Worm (Caenorhabditis elegans) whole organism, L2 larva: ENCODE measurements around the gene npr-1.

ENCODE experiments used
- aly-2 ChIP-seq: fragments of 150-350 bp; optimal IDR thresholded peaks from 2 replicates; lab custom pipeline; 2014; ENCODE audit warnings: missing biosample characterization, missing genetic modification characterization
- fos-1 ChIP-seq: fragments of 150-350 bp; optimal IDR thresholded peaks from 2 replicates; lab custom pipeline; 2014; ENCODE audit warnings: missing biosample characterization, missing genetic modification characterization
- mdl-1 ChIP-seq, 2 experiments: fragments of 150-350 bp in 1 of 2; sonication (generic microtip) in 1 of 2; optimal IDR thresholded peaks; 2 replicates each; lab custom pipeline; 2017; ENCODE audit warnings: missing biosample characterization in 2 of 2, missing genetic modification characterization in 2 of 2
- nhr-10 ChIP-seq: sonication (generic microtip); optimal IDR thresholded peaks from 2 replicates; lab custom pipeline; 2017; ENCODE audit warnings: missing biosample characterization, missing genetic modification characterization
- unc-62 ChIP-seq: fragments of 150-350 bp; optimal IDR thresholded peaks from 2 replicates; lab custom pipeline; 2014; ENCODE audit warnings: missing biosample characterization, missing genetic modification reagents, missing genetic modification characterization
- ztf-1 ChIP-seq: fragments of 200-800 bp; sonication (Bioruptor generic); conservative IDR thresholded peaks from 2 replicates; pipeline ENCODE4 v1.3.6; 2022; ENCODE audit warnings: missing genetic modification characterization, missing compliant biosample characterization
- ztf-4 ChIP-seq: fragments of 150-350 bp; optimal IDR thresholded peaks from 2 replicates; lab custom pipeline; 2014; ENCODE audit warnings: missing biosample characterization, missing genetic modification characterization

- TF ChIP-seq aly-2 (no peak), ztf-1 (no peak), ztf-4 (no peak), fos-1 (tag; lab: Kevin White, UChicago) (no peak), mdl-1 (tag; optimal IDR thresholded peaks at IDR 0.05; lab: Kevin White, UChicago) (peak in 1 of 2 experiments; percentile 54), unc-62 (GFP tag; lab: Kevin White, UChicago) (no peak), nhr-10 (tag; lab: Kevin White, UChicago) (no peak)
Measured at ce11 chrX:4740630-4741029, 29.2 kb downstream of the npr-1 start.
